Fruit fly (Drosophila melanogaster): ENCODE results near the gene CG46280.

- TF ChIP-seq CG8478 (optimal IDR thresholded peaks at IDR 0.05): no peak
- no peak for TF ChIP-seq CTCF (optimal IDR thresholded peaks at IDR 0.05)
Observed at dm6 chr3R:13070011-13070619, 39.7 kb upstream of the CG46280 start.
